Worm (Caenorhabditis elegans): ENCODE measurements around the gene col-127.

ce11 chrIV:11271262-11271661 is 5.3 kb upstream of the col-127 start, which contains the start of gene nhr-7:
- TF ChIP-seq nhr-11 (tag; optimal IDR thresholded peaks at IDR 0.05): no peak
- TF ChIP-seq nfya-1 (tag; optimal IDR thresholded peaks at IDR 0.05): no peak
- TF ChIP-seq eyg-1 (tag; optimal IDR thresholded peaks at IDR 0.05): no peak
- TF ChIP-seq lin-11 (tag; optimal IDR thresholded peaks at IDR 0.05): no peak
- TF ChIP-seq unc-86 (tag; optimal IDR thresholded peaks at IDR 0.05): no peak
- TF ChIP-seq sox-2 (GFP tag; IDR thresholded peaks at IDR 0.05): no peak
- no peak for TF ChIP-seq F13H6.1 (tag; optimal IDR thresholded peaks at IDR 0.05)
